Fruit fly (Drosophila melanogaster) whole organism, embryonic: ENCODE results near the gene tra.

Experiments
- B-H1 ChIP-seq: fragments of 200-800 bp; sonication (Bioruptor generic); IDR thresholded peaks from 3 replicates; pipeline ENCODE4 v1.3.6; 2022; ENCODE audit warnings: missing biosample characterization, missing genetic modification characterization
- CG10462 ChIP-seq: fragments of 200-800 bp; sonication (Bioruptor generic); optimal IDR thresholded peaks from 2 replicates; lab custom pipeline; 2016; ENCODE audit warnings: missing biosample characterization, missing genetic modification characterization
- CG10543 ChIP-seq: fragments of 200-800 bp; sonication (Bioruptor generic); optimal IDR thresholded peaks from 3 replicates; lab custom pipeline; 2017; ENCODE audit warnings: missing biosample characterization, mild to moderate bottlenecking, missing genetic modification characterization, moderate library complexity
- CG11093 ChIP-seq: fragments of 200-800 bp; sonication (Bioruptor generic); IDR thresholded peaks from 3 replicates; pipeline ENCODE4 v1.3.6; 2022; ENCODE audit warnings: missing biosample characterization, missing genetic modification characterization
- CG11695 ChIP-seq: fragments of 200-800 bp; sonication (Bioruptor generic); IDR thresholded peaks from 3 replicates; pipeline ENCODE4 v1.3.6; 2022; ENCODE audit warnings: missing biosample characterization, missing genetic modification characterization
- CG13424 ChIP-seq: fragments of 200-800 bp; sonication (Bioruptor generic); optimal IDR thresholded peaks from 2 replicates; lab custom pipeline; 2019; ENCODE audit warnings: missing biosample characterization, mild to moderate bottlenecking, missing genetic modification characterization, moderate library complexity
- CG14965 ChIP-seq: fragments of 200-800 bp; sonication (Bioruptor generic); optimal IDR thresholded peaks from 2 replicates; lab custom pipeline; 2016; ENCODE audit warnings: missing biosample characterization, missing genetic modification characterization, borderline replicate concordance
- CG15479 ChIP-seq: fragments of 200-800 bp; sonication (Bioruptor generic); optimal IDR thresholded peaks from 3 replicates; lab custom pipeline; 2019; ENCODE audit warnings: missing biosample characterization, mild to moderate bottlenecking, missing genetic modification characterization, moderate library complexity
- CG15601 ChIP-seq: fragments of 200-800 bp; sonication (Bioruptor generic); optimal IDR thresholded peaks from 3 replicates; lab custom pipeline; 2019; ENCODE audit warnings: missing biosample characterization, mild to moderate bottlenecking, missing genetic modification characterization, moderate library complexity
- CG17359 ChIP-seq: fragments of 200-800 bp; sonication (Bioruptor generic); optimal IDR thresholded peaks from 3 replicates; lab custom pipeline; 2018; ENCODE audit warnings: missing biosample characterization, mild to moderate bottlenecking, missing genetic modification characterization, moderate library complexity
- CG17568 ChIP-seq: fragments of 200-800 bp; sonication (Bioruptor generic); optimal IDR thresholded peaks from 2 replicates; lab custom pipeline; 2018; ENCODE audit warnings: missing biosample characterization, mild to moderate bottlenecking, missing genetic modification characterization, moderate library complexity
- CG18599 ChIP-seq: fragments of 200-800 bp; sonication (Bioruptor generic); optimal IDR thresholded peaks from 3 replicates; lab custom pipeline; 2017; ENCODE audit warnings: missing biosample characterization, missing genetic modification characterization, mild to moderate bottlenecking, moderate library complexity, missing genetic modification reagents
- CG2199 ChIP-seq: fragments of 200-800 bp; sonication (Bioruptor generic); IDR thresholded peaks from 3 replicates; pipeline ENCODE4 v1.3.6; 2022; ENCODE audit warnings: missing biosample characterization, missing genetic modification characterization
- CG30431 ChIP-seq: fragments of 200-800 bp; sonication (Bioruptor generic); optimal IDR thresholded peaks from 2 replicates; lab custom pipeline; 2017; ENCODE audit warnings: missing biosample characterization, missing genetic modification characterization
- CG3163 ChIP-seq: fragments of 200-800 bp; sonication (Bioruptor generic); optimal IDR thresholded peaks from 3 replicates; lab custom pipeline; 2016; ENCODE audit warnings: missing biosample characterization, missing genetic modification characterization
- CG32772 ChIP-seq: fragments of 200-800 bp; sonication (Bioruptor generic); IDR thresholded peaks from 2 replicates; pipeline ENCODE4 v1.3.6; 2022; ENCODE audit warnings: missing biosample characterization, missing genetic modification characterization
- CG34376 ChIP-seq: fragments of 200-800 bp; sonication (Bioruptor generic); optimal IDR thresholded peaks from 2 replicates; lab custom pipeline; 2018; ENCODE audit warnings: missing biosample characterization, mild to moderate bottlenecking, missing genetic modification characterization
- CG4404 ChIP-seq: fragments of 200-800 bp; sonication (Bioruptor generic); IDR thresholded peaks from 2 replicates; pipeline ENCODE4 v1.3.6; 2022; ENCODE audit warnings: missing biosample characterization, missing genetic modification characterization
- CG6791 ChIP-seq: fragments of 200-800 bp; sonication (Bioruptor generic); IDR thresholded peaks from 3 replicates; pipeline ENCODE4 v1.3.6; 2022; ENCODE audit warnings: missing biosample characterization, missing genetic modification characterization; ENCODE audit not compliant: partially characterized antibody
- CG7357 ChIP-seq: fragments of 200-800 bp; sonication (Bioruptor generic); IDR thresholded peaks from 3 replicates; pipeline ENCODE4 v1.3.6; 2022; ENCODE audit warnings: missing biosample characterization, missing genetic modification characterization
- CG8281 ChIP-seq: fragments of 200-800 bp; sonication (Bioruptor generic); optimal IDR thresholded peaks from 2 replicates; lab custom pipeline; 2018; ENCODE audit warnings: missing biosample characterization, mild to moderate bottlenecking, missing genetic modification characterization, moderate library complexity
- CG8478 ChIP-seq: fragments of >200 bp; optimal IDR thresholded peaks from 2 replicates; lab custom pipeline; 2018
- CG9932 ChIP-seq: fragments of 200-800 bp; sonication (Bioruptor generic); IDR thresholded peaks from 2 replicates; pipeline ENCODE4 v1.3.6; 2022; ENCODE audit warnings: missing biosample characterization, missing genetic modification characterization
- Camta ChIP-seq: fragments of 200-800 bp; sonication (Bioruptor generic); optimal IDR thresholded peaks from 2 replicates; lab custom pipeline; 2016; ENCODE audit warnings: missing biosample characterization, missing genetic modification characterization
- Dbx ChIP-seq: fragments of 200-800 bp; sonication (Bioruptor generic); IDR thresholded peaks from 3 replicates; pipeline ENCODE4 v1.3.6; 2022; ENCODE audit warnings: missing biosample characterization, missing genetic modification characterization
- E2f2 ChIP-seq: fragments of 200-800 bp; sonication (Bioruptor generic); IDR thresholded peaks from 2 replicates; pipeline ENCODE4 v1.3.6; 2022; ENCODE audit warnings: missing biosample characterization, missing genetic modification characterization
- Fer2 ChIP-seq: fragments of 200-800 bp; sonication (Bioruptor generic); optimal IDR thresholded peaks from 2 replicates; lab custom pipeline; 2018; ENCODE audit warnings: missing biosample characterization, mild to moderate bottlenecking, missing genetic modification characterization, moderate library complexity
- HHEX ChIP-seq: fragments of 200-800 bp; sonication (Bioruptor generic); optimal IDR thresholded peaks from 3 replicates; lab custom pipeline; 2017; ENCODE audit warnings: missing biosample characterization, mild to moderate bottlenecking, missing genetic modification characterization, missing genetic modification reagents
- Jarid2 ChIP-seq: fragments of 200-800 bp; sonication (Bioruptor generic); optimal IDR thresholded peaks from 3 replicates; lab custom pipeline; 2017; ENCODE audit warnings: mild to moderate bottlenecking, missing biosample characterization, missing genetic modification reagents, missing genetic modification characterization
- Nf-YC ChIP-seq: fragments of 200-800 bp; optimal IDR thresholded peaks from 3 replicates; lab custom pipeline; 2019; ENCODE audit warnings: missing biosample characterization, mild to moderate bottlenecking, missing genetic modification characterization, moderate library complexity
- Pdp1 ChIP-seq, 2 experiments: fragments of 200-800 bp; sonication (Bioruptor generic); optimal IDR thresholded peaks; 3 replicates each; lab custom pipeline; 2016; ENCODE audit warnings: missing biosample characterization in 2 of 2, missing genetic modification characterization in 2 of 2, mild to moderate bottlenecking in 1 of 2, moderate library complexity in 1 of 2
- Ptx1 ChIP-seq: fragments of 200-800 bp; sonication (Bioruptor generic); IDR thresholded peaks from 2 replicates; pipeline ENCODE4 v1.3.6; 2022; ENCODE audit warnings: missing biosample characterization, missing genetic modification characterization
- Six4 ChIP-seq: fragments of 200-800 bp; sonication (Bioruptor generic); optimal IDR thresholded peaks from 2 replicates; lab custom pipeline; 2016; ENCODE audit warnings: missing biosample characterization, missing genetic modification characterization
- Usf ChIP-seq: fragments of 200-800 bp; sonication (Bioruptor generic); optimal IDR thresholded peaks from 2 replicates; lab custom pipeline; 2017; ENCODE audit warnings: missing genotype, missing biosample characterization, missing genetic modification characterization
- bbx ChIP-seq: fragments of 200-800 bp; sonication (Bioruptor generic); IDR thresholded peaks from 2 replicates; pipeline ENCODE4 v1.3.6; 2022; ENCODE audit warnings: missing biosample characterization, missing genetic modification characterization; ENCODE audit not compliant: partially characterized antibody
- cg ChIP-seq: fragments of 200-800 bp; sonication (Bioruptor generic); optimal IDR thresholded peaks from 3 replicates; lab custom pipeline; 2019; ENCODE audit warnings: missing biosample characterization, mild to moderate bottlenecking, missing genetic modification characterization, moderate library complexity
- chinmo ChIP-seq: fragments of 200-800 bp; sonication (Bioruptor generic); IDR thresholded peaks from 4 replicates; pipeline ENCODE4 v1.3.6; 2022; ENCODE audit warnings: missing biosample characterization, missing genetic modification characterization; ENCODE audit not compliant: partially characterized antibody
- ci ChIP-seq: fragments of 200-800 bp; sonication (Bioruptor generic); IDR thresholded peaks from 3 replicates; pipeline ENCODE4 v1.3.6; 2022; ENCODE audit warnings: missing biosample characterization, missing genetic modification characterization
- dan ChIP-seq: fragments of 200-800 bp; sonication (Bioruptor generic); IDR thresholded peaks from 2 replicates; pipeline ENCODE4 v1.3.6; 2022; ENCODE audit warnings: missing biosample characterization, missing genetic modification characterization
- fd102C ChIP-seq: fragments of 200-800 bp; sonication (Bioruptor generic); optimal IDR thresholded peaks from 2 replicates; lab custom pipeline; 2018; ENCODE audit warnings: missing biosample characterization, mild to moderate bottlenecking, missing genetic modification characterization, moderate library complexity
- gro ChIP-seq: fragments of 200-800 bp; sonication (Bioruptor generic); optimal IDR thresholded peaks from 2 replicates; lab custom pipeline; 2016; ENCODE audit warnings: missing biosample characterization, missing genetic modification characterization
- lab ChIP-seq: fragments of 200-800 bp; sonication (Bioruptor generic); optimal IDR thresholded peaks from 3 replicates; lab custom pipeline; 2017; ENCODE audit warnings: missing biosample characterization, missing genetic modification characterization, mild to moderate bottlenecking, moderate library complexity, missing genetic modification reagents
- pros ChIP-seq: fragments of 200-800 bp; sonication (Bioruptor generic); optimal IDR thresholded peaks from 3 replicates; lab custom pipeline; 2019; ENCODE audit warnings: missing biosample characterization, mild to moderate bottlenecking, missing genetic modification characterization, moderate library complexity
- sd ChIP-seq: fragments of 200-800 bp; sonication (Bioruptor generic); optimal IDR thresholded peaks from 3 replicates; lab custom pipeline; 2018; ENCODE audit warnings: missing biosample characterization, mild to moderate bottlenecking, missing genetic modification characterization, moderate library complexity
- sens ChIP-seq: fragments of 200-800 bp; sonication (Bioruptor generic); peaks from one replicate; lab custom pipeline; 2016; ENCODE audit warnings: missing biosample characterization, missing genetic modification characterization
- seq ChIP-seq: fragments of 200-800 bp; sonication (Bioruptor generic); IDR thresholded peaks from 2 replicates; pipeline ENCODE4 v1.3.6; 2022; ENCODE audit warnings: missing biosample characterization, missing genetic modification characterization
- sqz ChIP-seq: fragments of 200-800 bp; sonication (Bioruptor generic); optimal IDR thresholded peaks from 3 replicates; lab custom pipeline; 2018; ENCODE audit warnings: missing biosample characterization, mild to moderate bottlenecking, missing genetic modification characterization
- stc ChIP-seq: fragments of 200-800 bp; sonication (Bioruptor generic); IDR thresholded peaks from 2 replicates; pipeline ENCODE4 v1.3.6; 2022; ENCODE audit warnings: missing biosample characterization, missing genetic modification characterization
- trem ChIP-seq: fragments of 200-800 bp; optimal IDR thresholded peaks from 3 replicates; lab custom pipeline; 2019; ENCODE audit warnings: missing biosample characterization, mild to moderate bottlenecking, missing genetic modification characterization, moderate library complexity
- ttk ChIP-seq: fragments of 200-800 bp; sonication (Bioruptor generic); IDR thresholded peaks from 2 replicates; pipeline ENCODE4 v2.1.2; 2022; ENCODE audit warnings: missing biosample characterization, missing genetic modification characterization
- zen ChIP-seq: fragments of 200-800 bp; sonication (Bioruptor generic); optimal IDR thresholded peaks from 3 replicates; lab custom pipeline; 2018; ENCODE audit warnings: missing biosample characterization, mild to moderate bottlenecking, missing genetic modification characterization, moderate library complexity

The tra gene

DNA sequence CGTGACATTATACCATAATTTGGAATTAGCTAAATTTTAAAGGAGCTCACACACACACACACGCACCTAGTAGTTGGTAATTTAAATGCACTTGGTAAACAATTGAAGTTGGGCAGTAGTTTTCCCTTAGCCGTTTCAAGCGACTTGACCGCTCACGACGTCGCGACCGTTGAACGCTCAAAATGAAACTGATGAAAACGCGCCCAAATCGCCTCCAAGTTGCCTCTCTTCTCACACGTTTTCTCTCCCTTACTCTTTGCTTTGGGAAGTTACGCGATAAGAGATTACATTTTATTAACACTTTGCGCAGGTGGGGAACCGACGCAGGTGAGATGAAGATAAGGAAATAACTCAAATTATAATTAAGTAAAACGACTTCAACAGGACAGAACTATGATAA is 18.6 kb downstream of the tra start (continued):
- no peak for TF ChIP-seq CG15479 (GFP tag; lab: Kevin White, UChicago)
- no peak for TF ChIP-seq B-H1 (GFP tag; lab: Robert Waterston, UW)
- TF ChIP-seq CG32772 (GFP tag; lab: Robert Waterston, UW) = no peak
- TF ChIP-seq E2f2 (GFP tag; lab: Robert Waterston, UW) = peak; percentile 17; the same call in 1 of the 2 replicates
- TF ChIP-seq CG34376 (GFP tag; lab: Kevin White, UChicago) = peak; percentile 71
- no peak for TF ChIP-seq cg
- no peak for TF ChIP-seq Camta (GFP tag; lab: Kevin White, UChicago)
- TF ChIP-seq CG17359 (tag; lab: Kevin White, UChicago) = peak; percentile 17
- peak; percentile 9 for TF ChIP-seq CG17568 (GFP tag; lab: Kevin White, UChicago)
- 0 out of 3 replicates have a peak, but pooled peaks have one; percentile 26 for TF ChIP-seq CG11695
- peak; percentile 47; the same call in 1 of the 2 replicates for TF ChIP-seq bbx
- no peak for TF ChIP-seq Usf (GFP tag; lab: Kevin White, UChicago)
- no peak for TF ChIP-seq CG13424 (tag; lab: Kevin White, UChicago)
- TF ChIP-seq CG11093 (GFP tag; lab: Robert Waterston, UW) = no peak
- TF ChIP-seq CG6791 (GFP tag; lab: Robert Waterston, UW) = 0 out of 3 replicates have a peak, but pooled peaks have one; percentile 6
- TF ChIP-seq seq (GFP tag; lab: Robert Waterston, UW) = no peak
- no peak for TF ChIP-seq CG18599 (GFP tag; lab: Kevin White, UChicago)
- TF ChIP-seq CG4404 (GFP tag; lab: Robert Waterston, UW) = no peak
- peak; percentile 5 for TF ChIP-seq pros
- TF ChIP-seq HHEX (GFP tag; lab: Kevin White, UChicago) = peak; percentile 17
- peak; percentile 56 for TF ChIP-seq gro (GFP tag; lab: Kevin White, UChicago)
- 0 out of 3 replicates have a peak, but pooled peaks have one; percentile 42 for TF ChIP-seq CG2199
- TF ChIP-seq Six4 (GFP tag; lab: Kevin White, UChicago) = no peak
- TF ChIP-seq ci (GFP tag; lab: Robert Waterston, UW) = peak; percentile 71; the same call in 2 of the 3 replicates
- TF ChIP-seq Jarid2 (GFP tag; lab: Kevin White, UChicago) = peak; percentile 93
- TF ChIP-seq CG7357 (GFP tag; lab: Robert Waterston, UW) = no peak
- peak; percentile 86 for TF ChIP-seq CG3163 (GFP tag; lab: Kevin White, UChicago)
- no peak for TF ChIP-seq Dbx (GFP tag; lab: Robert Waterston, UW)
- no peak for TF ChIP-seq CG14965 (GFP tag; lab: Kevin White, UChicago)
- TF ChIP-seq chinmo (GFP tag; lab: Robert Waterston, UW) = peak; percentile 72; the same call in 2 of the 4 replicates
- no peak for TF ChIP-seq dan (GFP tag; lab: Robert Waterston, UW)
- peak; percentile 27 for TF ChIP-seq CG15601 (tag; lab: Kevin White, UChicago)
- TF ChIP-seq sd (tag; lab: Kevin White, UChicago) = peak; percentile 26
- TF ChIP-seq CG9932 = no peak
- no peak for TF ChIP-seq zen (tag; lab: Kevin White, UChicago)
- TF ChIP-seq sens (GFP tag; lab: Kevin White, UChicago) = peak; percentile 34
- peak in 1 of 2 experiments; percentile 75 for TF ChIP-seq Pdp1 (GFP tag; optimal IDR thresholded peaks at IDR 0.05; lab: Kevin White, UChicago)
- peak; percentile 1 for TF ChIP-seq Nf-YC (tag; lab: Kevin White, UChicago)
- peak; percentile 34; the same call in 1 of the 2 replicates for TF ChIP-seq stc
- TF ChIP-seq trem = no peak
- no peak for TF ChIP-seq CG8478 (lab: Kevin White, UChicago)
- TF ChIP-seq Fer2 (tag; lab: Kevin White, UChicago) = no peak
- TF ChIP-seq sqz = no peak
- no peak for TF ChIP-seq CG8281
- TF ChIP-seq ttk (GFP tag; lab: Robert Waterston, UW) = no peak
- no peak for TF ChIP-seq fd102C (GFP tag; lab: Kevin White, UChicago)
- peak; percentile 12 for TF ChIP-seq CG10543
- TF ChIP-seq lab = peak; percentile 55
- TF ChIP-seq CG30431 (GFP tag; lab: Kevin White, UChicago) = no peak
- no peak for TF ChIP-seq Ptx1
- TF ChIP-seq CG10462 (GFP tag; lab: Kevin White, UChicago) = no peak
